Worm (Caenorhabditis elegans) whole organism, midembryonic: ENCODE measurements around the gene lap-2.

Experiments
- T22C8.4 ChIP-seq: fragments of 200-800 bp; sonication (Bioruptor generic); IDR thresholded peaks from 2 replicates; pipeline ENCODE4 v1.3.6; 2022; ENCODE audit warnings: missing genetic modification characterization, missing compliant biosample characterization
- cog-1 ChIP-seq: sonication (generic microtip); optimal IDR thresholded peaks from 2 replicates; lab custom pipeline; 2016; ENCODE audit warnings: missing genetic modification characterization, missing compliant biosample characterization
- flt-1 ChIP-seq: fragments of 200-800 bp; sonication (Bioruptor generic); IDR thresholded peaks from 2 replicates; pipeline ENCODE4 v1.3.6; 2022; ENCODE audit warnings: missing genetic modification characterization, missing compliant biosample characterization
- klf-2 ChIP-seq: fragments of 200-800 bp; sonication (Bioruptor generic); conservative IDR thresholded peaks from 2 replicates; pipeline ENCODE4 v1.3.6; 2022; ENCODE audit warnings: missing genetic modification reagents, missing genetic modification characterization, missing compliant biosample characterization
- med-1 ChIP-seq: sonication (generic microtip); optimal IDR thresholded peaks from 2 replicates; lab custom pipeline; 2017; ENCODE audit warnings: missing genetic modification characterization, mild to moderate bottlenecking, missing compliant biosample characterization, antibody characterized with exemption, missing genetic modification reagents; ENCODE audit not compliant: insufficient read depth
- ref-1 ChIP-seq: fragments of 200-800 bp; sonication (Bioruptor generic); conservative IDR thresholded peaks from 2 replicates; pipeline ENCODE4 v1.3.6; 2022; ENCODE audit warnings: missing genetic modification reagents, missing genetic modification characterization, missing compliant biosample characterization
- tab-1 ChIP-seq: fragments of 200-800 bp; sonication (Bioruptor generic); IDR thresholded peaks from 2 replicates; pipeline ENCODE4 v1.3.6; 2022; ENCODE audit warnings: missing genetic modification characterization, missing compliant biosample characterization
- ztf-23 ChIP-seq: fragments of 200-800 bp; sonication (Bioruptor generic); IDR thresholded peaks from 2 replicates; pipeline ENCODE4 v1.3.6; 2022; ENCODE audit warnings: missing genetic modification reagents, missing genetic modification characterization, missing compliant biosample characterization
- ztf-29 ChIP-seq: fragments of 200-800 bp; sonication (Bioruptor generic); IDR thresholded peaks from 2 replicates; pipeline ENCODE4 v1.3.6; 2022; ENCODE audit warnings: missing genetic modification reagents, missing genetic modification characterization, missing compliant biosample characterization

lap-2 gene

ce11 chrV:13009271-13009670, 34.2 kb upstream of the lap-2 start:
- no peak for TF ChIP-seq T22C8.4
- TF ChIP-seq med-1 (GFP tag; lab: Kevin White, UChicago) = no peak
- TF ChIP-seq ztf-23 (GFP tag; lab: Robert Waterston, UW) = no peak
- TF ChIP-seq cog-1 (tag; lab: Kevin White, UChicago) = no peak
- no peak for TF ChIP-seq klf-2

- TF ChIP-seq cog-1 (tag; lab: Kevin White, UChicago) (peak; percentile 16), ztf-29 (GFP tag; lab: Robert Waterston, UW) (no peak), T22C8.4 (no peak), med-1 (GFP tag; lab: Kevin White, UChicago) (no peak)
Measured at ce11 chrV:13009843-13010242, 33.7 kb upstream of the lap-2 start.

ce11 chrV:13011904-13012303, 31.6 kb upstream of the lap-2 start:
- TF ChIP-seq tab-1 (GFP tag; lab: Robert Waterston, UW) (no peak), flt-1 (GFP tag; lab: Robert Waterston, UW) (no peak), cog-1 (tag; lab: Kevin White, UChicago) (no peak), T22C8.4 (no peak), ref-1 (GFP tag; lab: Robert Waterston, UW) (no peak), ztf-23 (GFP tag; lab: Robert Waterston, UW) (no peak), ztf-29 (GFP tag; lab: Robert Waterston, UW) (no peak), klf-2 (no peak), med-1 (GFP tag; lab: Kevin White, UChicago) (no peak)

ce11 chrV:13013158-13013557, 30.4 kb upstream of the lap-2 start, which contains the start of gene try-10:
Gene try-10, minus strand, starts transcription at chrV:13013258.
- TF ChIP-seq tab-1 (GFP tag; lab: Robert Waterston, UW) (no peak), klf-2 (no peak), cog-1 (tag; lab: Kevin White, UChicago) (no peak), ztf-23 (GFP tag; lab: Robert Waterston, UW) (no peak), T22C8.4 (no peak), ref-1 (GFP tag; lab: Robert Waterston, UW) (no peak), flt-1 (GFP tag; lab: Robert Waterston, UW) (no peak), ztf-29 (GFP tag; lab: Robert Waterston, UW) (no peak), med-1 (GFP tag; lab: Kevin White, UChicago) (no peak)

ce11 chrV:13013844-13014243, 29.7 kb upstream of the lap-2 start, which contains the start of gene F15B9.6:
Gene F15B9.6, plus strand, starts transcription at chrV:13014144.
- TF ChIP-seq ztf-23 (GFP tag; lab: Robert Waterston, UW) = no peak
- no peak for TF ChIP-seq ztf-29 (GFP tag; lab: Robert Waterston, UW)
- TF ChIP-seq T22C8.4 = no peak
- TF ChIP-seq flt-1 (GFP tag; lab: Robert Waterston, UW) = no peak
- TF ChIP-seq med-1 (GFP tag; lab: Kevin White, UChicago) = no peak
- TF ChIP-seq klf-2 = no peak
- TF ChIP-seq cog-1 (tag; lab: Kevin White, UChicago) = no peak
- TF ChIP-seq ref-1 (GFP tag; lab: Robert Waterston, UW) = no peak
- no peak for TF ChIP-seq tab-1 (GFP tag; lab: Robert Waterston, UW)

ce11 chrV:13018233-13018632, 25.3 kb upstream of the lap-2 start:
- TF ChIP-seq cog-1 (tag; lab: Kevin White, UChicago) = no peak
- TF ChIP-seq flt-1 (GFP tag; lab: Robert Waterston, UW) = no peak
- no peak for TF ChIP-seq klf-2
- no peak for TF ChIP-seq T22C8.4
- no peak for TF ChIP-seq med-1 (GFP tag; lab: Kevin White, UChicago)
- TF ChIP-seq ref-1 (GFP tag; lab: Robert Waterston, UW) = no peak

ce11 chrV:13018761-13019160, 24.8 kb upstream of the lap-2 start, which contains the start of gene fmi-1:
Gene fmi-1, plus strand, starts transcription at chrV:13019061.
- TF ChIP-seq klf-2 = no peak
- TF ChIP-seq ref-1 (GFP tag; lab: Robert Waterston, UW) = no peak
- no peak; the same call in 1 of the 2 replicates for TF ChIP-seq ztf-29 (GFP tag; lab: Robert Waterston, UW)
- TF ChIP-seq T22C8.4 = no peak
- no peak for TF ChIP-seq med-1 (GFP tag; lab: Kevin White, UChicago)
- TF ChIP-seq ztf-23 (GFP tag; lab: Robert Waterston, UW) = no peak
- TF ChIP-seq tab-1 (GFP tag; lab: Robert Waterston, UW) = no peak
- no peak for TF ChIP-seq flt-1 (GFP tag; lab: Robert Waterston, UW)
- no peak for TF ChIP-seq cog-1 (tag; lab: Kevin White, UChicago)

- TF ChIP-seq ztf-23 (GFP tag; lab: Robert Waterston, UW) = no peak
- TF ChIP-seq med-1 (GFP tag; lab: Kevin White, UChicago) = no peak
- no peak for TF ChIP-seq tab-1 (GFP tag; lab: Robert Waterston, UW)
- TF ChIP-seq ref-1 (GFP tag; lab: Robert Waterston, UW) = no peak
- no peak for TF ChIP-seq klf-2
- TF ChIP-seq ztf-29 (GFP tag; lab: Robert Waterston, UW) = no peak
- TF ChIP-seq T22C8.4 = no peak
- no peak for TF ChIP-seq cog-1 (tag; lab: Kevin White, UChicago)
- no peak for TF ChIP-seq flt-1 (GFP tag; lab: Robert Waterston, UW)
Measured at ce11 chrV:13020014-13020413, 23.5 kb upstream of the lap-2 start.

- TF ChIP-seq klf-2 (no peak), T22C8.4 (no peak), ztf-29 (GFP tag; lab: Robert Waterston, UW) (no peak), flt-1 (GFP tag; lab: Robert Waterston, UW) (no peak), ref-1 (GFP tag; lab: Robert Waterston, UW) (no peak), cog-1 (tag; lab: Kevin White, UChicago) (no peak), tab-1 (GFP tag; lab: Robert Waterston, UW) (no peak), med-1 (GFP tag; lab: Kevin White, UChicago) (no peak), ztf-23 (GFP tag; lab: Robert Waterston, UW) (no peak)
Measured at ce11 chrV:13020638-13021037, 22.9 kb upstream of the lap-2 start.

ce11 chrV:13021540-13021939, 22.0 kb upstream of the lap-2 start:
- no peak for TF ChIP-seq flt-1 (GFP tag; lab: Robert Waterston, UW)
- TF ChIP-seq T22C8.4 = no peak
- TF ChIP-seq ref-1 (GFP tag; lab: Robert Waterston, UW) = no peak
- TF ChIP-seq ztf-23 (GFP tag; lab: Robert Waterston, UW) = no peak
- no peak for TF ChIP-seq tab-1 (GFP tag; lab: Robert Waterston, UW)
- TF ChIP-seq klf-2 = no peak
- no peak for TF ChIP-seq ztf-29 (GFP tag; lab: Robert Waterston, UW)
- TF ChIP-seq med-1 (GFP tag; lab: Kevin White, UChicago) = no peak
- TF ChIP-seq cog-1 (tag; lab: Kevin White, UChicago) = no peak
